Fruit fly (Drosophila melanogaster) whole organism, embryonic: ENCODE results near the gene tws.

Experiments used
- CG10979 ChIP-seq: fragments of 200-800 bp; sonication (Bioruptor generic); optimal IDR thresholded peaks from 2 replicates; lab custom pipeline; 2018; ENCODE audit warnings: missing biosample characterization, mild to moderate bottlenecking, missing genetic modification characterization, moderate library complexity
- CG11247 ChIP-seq: fragments of 200-800 bp; sonication (Bioruptor generic); IDR thresholded peaks from 2 replicates; pipeline ENCODE4 v1.3.6; 2022; ENCODE audit warnings: missing biosample characterization, missing genetic modification characterization
- CG12071 ChIP-seq: fragments of 200-800 bp; sonication (Bioruptor generic); optimal IDR thresholded peaks from 3 replicates; lab custom pipeline; 2018; ENCODE audit warnings: missing biosample characterization, mild to moderate bottlenecking, missing genetic modification characterization
- CG16815 ChIP-seq: fragments of 200-800 bp; sonication (Bioruptor generic); optimal IDR thresholded peaks from 3 replicates; lab custom pipeline; 2017; ENCODE audit warnings: missing biosample characterization, mild to moderate bottlenecking, missing genetic modification characterization
- CG17186 ChIP-seq: fragments of 200-800 bp; sonication (Bioruptor generic); optimal IDR thresholded peaks from 3 replicates; lab custom pipeline; 2017; ENCODE audit warnings: missing biosample characterization, missing genetic modification reagents, missing genetic modification characterization
- CG17385 ChIP-seq: fragments of 200-800 bp; sonication (Bioruptor generic); optimal IDR thresholded peaks from 3 replicates; lab custom pipeline; 2018; ENCODE audit warnings: missing biosample characterization, mild to moderate bottlenecking, missing genetic modification characterization
- CG17829 ChIP-seq: fragments of 200-800 bp; optimal IDR thresholded peaks from 2 replicates; lab custom pipeline; 2019; ENCODE audit warnings: missing biosample characterization, mild to moderate bottlenecking, missing genetic modification characterization, moderate library complexity
- CG18476 ChIP-seq: fragments of 200-800 bp; sonication (Bioruptor generic); optimal IDR thresholded peaks from 2 replicates; lab custom pipeline; 2016; ENCODE audit warnings: missing biosample characterization, mild to moderate bottlenecking, missing genetic modification characterization
- CG2712 ChIP-seq: fragments of 200-800 bp; optimal IDR thresholded peaks from 3 replicates; lab custom pipeline; 2019; ENCODE audit warnings: missing biosample characterization, mild to moderate bottlenecking, missing genetic modification characterization, moderate library complexity
- CG32772 ChIP-seq: fragments of 200-800 bp; sonication (Bioruptor generic); IDR thresholded peaks from 2 replicates; pipeline ENCODE4 v1.3.6; 2022; ENCODE audit warnings: missing biosample characterization, missing genetic modification characterization
- CG3847 ChIP-seq: fragments of 200-800 bp; sonication (Bioruptor generic); IDR thresholded peaks from 2 replicates; pipeline ENCODE4 v1.3.6; 2022; ENCODE audit warnings: missing biosample characterization, missing genetic modification characterization
- CG42726 ChIP-seq: fragments of 200-800 bp; sonication (Bioruptor generic); IDR thresholded peaks from 2 replicates; pipeline ENCODE4 v1.3.6; 2022; ENCODE audit warnings: missing biosample characterization, missing genetic modification characterization; ENCODE audit not compliant: partially characterized antibody
- CG4730 ChIP-seq: fragments of 200-800 bp; sonication (Bioruptor generic); IDR thresholded peaks from 2 replicates; pipeline ENCODE4 v1.3.6; 2022; ENCODE audit warnings: missing biosample characterization, missing genetic modification characterization
- CG5953 ChIP-seq: fragments of 200-800 bp; sonication (Bioruptor generic); IDR thresholded peaks from 2 replicates; pipeline ENCODE4 v1.3.6; 2022; ENCODE audit warnings: missing biosample characterization, missing genetic modification characterization
- CG8478 ChIP-seq: fragments of >200 bp; optimal IDR thresholded peaks from 2 replicates; lab custom pipeline; 2018
- Dfd ChIP-seq, 2 experiments: fragments of >200 bp; optimal IDR thresholded peaks; 2 replicates each; lab custom pipeline; 2017; ENCODE audit warnings: missing biosample characterization in 2 of 2, missing genetic modification characterization in 2 of 2
- E2f2 ChIP-seq: fragments of 200-800 bp; sonication (Bioruptor generic); IDR thresholded peaks from 2 replicates; pipeline ENCODE4 v1.3.6; 2022; ENCODE audit warnings: missing biosample characterization, missing genetic modification characterization
- Fer3 ChIP-seq: fragments of 200-800 bp; sonication (Bioruptor generic); optimal IDR thresholded peaks from 2 replicates; lab custom pipeline; 2018; ENCODE audit warnings: missing biosample characterization, mild to moderate bottlenecking, missing genetic modification characterization, moderate library complexity
- Hmr ChIP-seq: fragments of 200-800 bp; sonication (Bioruptor generic); optimal IDR thresholded peaks from 3 replicates; lab custom pipeline; 2017; ENCODE audit warnings: mild to moderate bottlenecking, missing biosample characterization, missing genetic modification reagents, missing genetic modification characterization
- Hr51 ChIP-seq, 2 experiments: fragments of 200-800 bp; sonication (Bioruptor generic); optimal IDR thresholded peaks; 2 replicates in 1 of 2; 3 replicates in 1 of 2; lab custom pipeline; 2016 to 2018; ENCODE audit warnings: missing biosample characterization in 2 of 2, missing genetic modification characterization in 2 of 2, mild to moderate bottlenecking in 1 of 2, moderate library complexity in 1 of 2
- Nf-YA ChIP-seq: fragments of 200-800 bp; sonication (Bioruptor generic); IDR thresholded peaks from 2 replicates; pipeline ENCODE4 v1.3.6; 2022; ENCODE audit warnings: missing biosample characterization, missing genetic modification characterization
- Optix ChIP-seq: fragments of 200-800 bp; sonication (Bioruptor generic); IDR thresholded peaks from 3 replicates; pipeline ENCODE4 v1.3.6; 2022; ENCODE audit warnings: missing biosample characterization, missing genetic modification characterization
- Xbp1 ChIP-seq: fragments of 200-800 bp; sonication (Bioruptor generic); optimal IDR thresholded peaks from 3 replicates; lab custom pipeline; 2016; ENCODE audit warnings: missing biosample characterization, mild to moderate bottlenecking, missing genetic modification characterization
- ara ChIP-seq: fragments of 200-800 bp; sonication (Bioruptor generic); IDR thresholded peaks from 2 replicates; pipeline ENCODE4 v1.3.6; 2022; ENCODE audit warnings: missing biosample characterization, missing genetic modification characterization
- bbx ChIP-seq: fragments of 200-800 bp; sonication (Bioruptor generic); IDR thresholded peaks from 2 replicates; pipeline ENCODE4 v1.3.6; 2022; ENCODE audit warnings: missing biosample characterization, missing genetic modification characterization; ENCODE audit not compliant: partially characterized antibody
- caup ChIP-seq: fragments of 200-800 bp; sonication (Bioruptor generic); optimal IDR thresholded peaks from 3 replicates; lab custom pipeline; 2017; ENCODE audit warnings: missing biosample characterization, mild to moderate bottlenecking, missing genetic modification characterization, moderate library complexity; ENCODE audit not compliant: severe bottlenecking
- crol ChIP-seq: fragments of 200-800 bp; sonication (Bioruptor generic); IDR thresholded peaks from 2 replicates; pipeline ENCODE4 v1.3.6; 2022; ENCODE audit warnings: missing biosample characterization, missing genetic modification characterization
- crp ChIP-seq, 2 experiments: fragments of 200-800 bp; sonication (Bioruptor generic); optimal IDR thresholded peaks; 2 replicates in 1 of 2; 3 replicates in 1 of 2; lab custom pipeline; 2017; ENCODE audit warnings: missing biosample characterization in 2 of 2, missing genetic modification characterization in 2 of 2, mild to moderate bottlenecking in 1 of 2, moderate library complexity in 1 of 2
- eve ChIP-seq, 2 experiments: fragments of >200 bp; optimal IDR thresholded peaks; 2 replicates each; lab custom pipeline; 2017; ENCODE audit warnings: missing biosample characterization in 2 of 2, missing genetic modification characterization in 2 of 2
- gsb ChIP-seq: fragments of 200-800 bp; sonication (Bioruptor generic); IDR thresholded peaks from 2 replicates; pipeline ENCODE4 v1.3.6; 2022; ENCODE audit warnings: missing biosample characterization, missing genetic modification characterization
- hkb ChIP-seq, 2 experiments: fragments of 200-800 bp in 1 of 2; fragments of >200 bp in 1 of 2; sonication (Bioruptor generic) in 1 of 2; IDR thresholded peaks in 1 of 2; optimal IDR thresholded peaks in 1 of 2; 2 replicates each; pipeline versions ENCODE4 v1.3.6 to Lab custom; 2017 to 2022; ENCODE audit warnings: missing biosample characterization in 1 of 2, missing genetic modification characterization in 1 of 2
- klu ChIP-seq: fragments of 200-800 bp; sonication (Bioruptor generic); IDR thresholded peaks from 2 replicates; pipeline ENCODE4 v1.3.6; 2022; ENCODE audit warnings: missing biosample characterization, missing genetic modification characterization
- kni ChIP-seq: fragments of 200-800 bp; sonication (Bioruptor generic); optimal IDR thresholded peaks from 3 replicates; lab custom pipeline; 2017; ENCODE audit warnings: mild to moderate bottlenecking, missing biosample characterization, missing genetic modification reagents, missing genetic modification characterization
- lov ChIP-seq, 2 experiments: fragments of 200-800 bp in 1 of 2; fragments of >200 bp in 1 of 2; sonication (Bioruptor generic) in 1 of 2; IDR thresholded peaks in 1 of 2; optimal IDR thresholded peaks in 1 of 2; 2 replicates in 1 of 2; 3 replicates in 1 of 2; pipeline versions ENCODE4 v1.3.6 to Lab custom; 2017 to 2022; ENCODE audit warnings: missing biosample characterization in 1 of 2, missing genetic modification characterization in 1 of 2
- mirr ChIP-seq: fragments of 200-800 bp; sonication (Bioruptor generic); optimal IDR thresholded peaks from 3 replicates; lab custom pipeline; 2018; ENCODE audit warnings: missing biosample characterization, mild to moderate bottlenecking, missing genetic modification characterization
- oc ChIP-seq: fragments of 200-800 bp; sonication (Bioruptor generic); optimal IDR thresholded peaks from 2 replicates; lab custom pipeline; 2018; ENCODE audit warnings: missing biosample characterization, mild to moderate bottlenecking, missing genetic modification characterization, moderate library complexity
- pros ChIP-seq: fragments of 200-800 bp; sonication (Bioruptor generic); optimal IDR thresholded peaks from 3 replicates; lab custom pipeline; 2019; ENCODE audit warnings: missing biosample characterization, mild to moderate bottlenecking, missing genetic modification characterization, moderate library complexity
- salm ChIP-seq: fragments of 200-800 bp; sonication (Bioruptor generic); optimal IDR thresholded peaks from 2 replicates; lab custom pipeline; 2018; ENCODE audit warnings: missing biosample characterization, mild to moderate bottlenecking, missing genetic modification characterization
- sd ChIP-seq: fragments of 200-800 bp; sonication (Bioruptor generic); optimal IDR thresholded peaks from 3 replicates; lab custom pipeline; 2018; ENCODE audit warnings: missing biosample characterization, mild to moderate bottlenecking, missing genetic modification characterization, moderate library complexity
- slbo ChIP-seq: fragments of 200-800 bp; sonication (Bioruptor generic); IDR thresholded peaks from 2 replicates; pipeline ENCODE4 v1.3.6; 2022; ENCODE audit warnings: missing biosample characterization, missing genetic modification characterization
- slou ChIP-seq: fragments of 200-800 bp; sonication (Bioruptor generic); optimal IDR thresholded peaks from 3 replicates; lab custom pipeline; 2016; ENCODE audit warnings: missing biosample characterization, missing genetic modification characterization
- sqz ChIP-seq: fragments of 200-800 bp; sonication (Bioruptor generic); optimal IDR thresholded peaks from 3 replicates; lab custom pipeline; 2018; ENCODE audit warnings: missing biosample characterization, mild to moderate bottlenecking, missing genetic modification characterization
- sr ChIP-seq: fragments of 200-800 bp; sonication (Bioruptor generic); IDR thresholded peaks from 3 replicates; pipeline ENCODE4 v1.3.6; 2022; ENCODE audit warnings: missing biosample characterization, missing genetic modification characterization
- tap ChIP-seq: fragments of 200-800 bp; optimal IDR thresholded peaks from 3 replicates; lab custom pipeline; 2019; ENCODE audit warnings: missing biosample characterization, mild to moderate bottlenecking, missing genetic modification characterization, moderate library complexity
- unpg ChIP-seq: fragments of 200-800 bp; sonication (Bioruptor generic); optimal IDR thresholded peaks from 3 replicates; lab custom pipeline; 2018; ENCODE audit warnings: missing biosample characterization, mild to moderate bottlenecking, missing genetic modification characterization, moderate library complexity
- wek ChIP-seq: fragments of 200-800 bp; sonication (Bioruptor generic); optimal IDR thresholded peaks from 3 replicates; lab custom pipeline; 2018; ENCODE audit warnings: missing biosample characterization, mild to moderate bottlenecking, missing genetic modification characterization, moderate library complexity
- zen2 ChIP-seq: fragments of 200-800 bp; sonication (Bioruptor generic); IDR thresholded peaks from 3 replicates; pipeline ENCODE4 v1.3.6; 2022; ENCODE audit warnings: missing biosample characterization, missing genetic modification characterization; ENCODE audit not compliant: partially characterized antibody

tws gene

dm6 chr3R:10130091-10130490 lies 9.5 kb downstream of the tws start (continued):
- peak; percentile 49 for TF ChIP-seq CG32772 (GFP tag; lab: Robert Waterston, UW)
- peak in 1 of 2 experiments; percentile 65 for TF ChIP-seq eve (GFP tag; optimal IDR thresholded peaks at IDR 0.05; lab: Kevin White, UChicago)
- TF ChIP-seq salm (tag; lab: Kevin White, UChicago) = peak; percentile 16
- peak; percentile 76 for TF ChIP-seq Hmr (GFP tag; lab: Kevin White, UChicago)
- TF ChIP-seq E2f2 (GFP tag; lab: Robert Waterston, UW) = 0 out of 2 replicates have a peak, but pooled peaks have one; percentile 34
- TF ChIP-seq zen2 (GFP tag; lab: Robert Waterston, UW) = no peak
- TF ChIP-seq CG12071 (GFP tag; lab: Kevin White, UChicago) = no peak
- TF ChIP-seq CG17385 (GFP tag; lab: Kevin White, UChicago) = peak; percentile 67
- TF ChIP-seq ara (GFP tag; lab: Robert Waterston, UW) = 0 out of 2 replicates have a peak, but pooled peaks have one; percentile 16
- TF ChIP-seq CG3847 (GFP tag; lab: Robert Waterston, UW) = peak; percentile 60
- no peak for TF ChIP-seq Dfd (GFP tag; optimal IDR thresholded peaks at IDR 0.05; lab: Kevin White, UChicago)
- TF ChIP-seq CG17186 (GFP tag; lab: Kevin White, UChicago) = no peak
- peak; percentile 81 for TF ChIP-seq slbo (GFP tag; lab: Robert Waterston, UW)
- TF ChIP-seq CG10979 (tag; lab: Kevin White, UChicago) = peak; percentile 45
- 0 out of 2 replicates have a peak, but pooled peaks have one; percentile 17 for TF ChIP-seq gsb (GFP tag; lab: Robert Waterston, UW)
- TF ChIP-seq CG5953 (GFP tag; lab: Robert Waterston, UW) = peak; percentile 54; the same call in 1 of the 2 replicates
- peak; percentile 11 for TF ChIP-seq slou (GFP tag; lab: Kevin White, UChicago)
- peak; percentile 16 for TF ChIP-seq sd (tag; lab: Kevin White, UChicago)
- TF ChIP-seq CG16815 (GFP tag; lab: Kevin White, UChicago) = peak; percentile 8
- TF ChIP-seq Nf-YA (GFP tag; lab: Robert Waterston, UW) = 0 out of 2 replicates have a peak, but pooled peaks have one; percentile 32
- no peak for TF ChIP-seq wek (GFP tag; lab: Kevin White, UChicago)
- TF ChIP-seq Hr51 (GFP tag; optimal IDR thresholded peaks at IDR 0.05; lab: Kevin White, UChicago) = peak in 1 of 2 experiments; percentile 77
- peak; percentile 76 for TF ChIP-seq unpg (GFP tag; lab: Kevin White, UChicago)

DNA sequence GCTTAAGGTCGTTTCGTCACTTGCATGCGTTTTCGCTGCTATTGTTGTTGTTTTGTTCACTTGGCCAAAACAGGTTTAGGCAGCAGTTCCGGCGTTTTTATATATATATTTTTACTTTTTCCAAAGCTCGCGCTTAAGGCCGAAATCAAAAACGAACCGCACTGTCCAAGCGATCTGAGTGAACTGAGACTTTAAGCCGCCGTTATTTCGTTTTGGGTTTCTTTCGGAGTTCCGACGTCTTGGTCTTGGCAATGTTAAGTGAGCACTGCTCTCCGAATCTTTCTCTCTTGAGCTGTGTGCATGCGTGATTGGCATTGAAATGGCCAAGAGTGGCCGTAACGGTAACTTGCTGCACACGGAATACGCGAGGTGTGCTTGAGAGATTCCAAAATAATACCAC lies 14.1 kb downstream of the tws start, which contains the start of gene knk:
knk (minus strand) TSS at position 188 of the 400 bp plus-strand sequence.
- TF ChIP-seq lov (optimal IDR thresholded peaks at IDR 0.05; lab: Kevin White, UChicago) (no peak), lov (GFP tag; IDR thresholded peaks at IDR 0.05; lab: Robert Waterston, UW) (no peak), bbx (peak; percentile 43; the same call in 1 of the 2 replicates), Fer3 (tag; lab: Kevin White, UChicago) (no peak), CG17829 (no peak), CG2712 (peak; percentile 25), oc (tag; lab: Kevin White, UChicago) (peak; percentile 63), CG17385 (GFP tag; lab: Kevin White, UChicago) (no peak), crp (GFP tag; optimal IDR thresholded peaks at IDR 0.05; lab: Kevin White, UChicago) (no peak), CG8478 (no peak), sqz (GFP tag; lab: Kevin White, UChicago) (peak; percentile 39), CG11247 (GFP tag; lab: Robert Waterston, UW) (no peak), Nf-YA (GFP tag; lab: Robert Waterston, UW) (no peak), hkb (optimal IDR thresholded peaks at IDR 0.05; lab: Kevin White, UChicago) (peak; percentile 49), hkb (GFP tag; IDR thresholded peaks at IDR 0.05; lab: Robert Waterston, UW) (peak; percentile 38; the same call in 1 of the 2 replicates), mirr (GFP tag; lab: Kevin White, UChicago) (no peak), sr (GFP tag; lab: Robert Waterston, UW) (0 out of 3 replicates have a peak, but pooled peaks have one; percentile 22), CG42726 (GFP tag; lab: Robert Waterston, UW) (no peak), crol (GFP tag; lab: Robert Waterston, UW) (no peak), CG18476 (GFP tag; lab: Kevin White, UChicago) (peak; percentile 73), Xbp1 (no peak), CG4730 (GFP tag; lab: Robert Waterston, UW) (no peak), klu (GFP tag; lab: Robert Waterston, UW) (no peak), Optix (GFP tag; lab: Robert Waterston, UW) (no peak), kni (peak; percentile 37), pros (GFP tag; lab: Kevin White, UChicago) (peak; percentile 99), tap (tag; lab: Kevin White, UChicago) (peak; percentile 15), caup (GFP tag; lab: Kevin White, UChicago) (no peak)
